Fruit fly (Drosophila melanogaster): ENCODE data around the gene Set8.

Set8 gene

dm6 chr3R:14289958-14290835 lies 25.6 kb upstream of the Set8 start (continued):
- TF ChIP-seq Lim3 (GFP tag; IDR thresholded peaks at IDR 0.05), result no peak
- TF ChIP-seq CG11504 (tag; optimal IDR thresholded peaks at IDR 0.05), result peak; percentile 61
- TF ChIP-seq nau (GFP tag; optimal IDR thresholded peaks at IDR 0.05), result no peak
- TF ChIP-seq dan (GFP tag; IDR thresholded peaks at IDR 0.05), result no peak
- TF ChIP-seq CG2202 (tag; optimal IDR thresholded peaks at IDR 0.05), result no peak
- no peak for TF ChIP-seq CG10267 (tag; optimal IDR thresholded peaks at IDR 0.05)
- TF ChIP-seq ranshi (GFP tag; IDR thresholded peaks at IDR 0.05), result no peak
- TF ChIP-seq CG10366 (GFP tag; IDR thresholded peaks at IDR 0.05), result no peak
- TF ChIP-seq stwl (tag; optimal IDR thresholded peaks at IDR 0.05), result no peak
- no peak for TF ChIP-seq nerfin-1 (tag; optimal IDR thresholded peaks at IDR 0.05)
- TF ChIP-seq unc-4 (GFP tag; IDR thresholded peaks at IDR 0.05; ENCODE audit: partially characterized antibody), result no peak
- TF ChIP-seq p53 (GFP tag; optimal IDR thresholded peaks at IDR 0.05), result no peak
- no peak for TF ChIP-seq repo (GFP tag; optimal IDR thresholded peaks at IDR 0.05)
- no peak for TF ChIP-seq NC2α (GFP tag; optimal IDR thresholded peaks at IDR 0.05)
- peak; percentile 14 for TF ChIP-seq org-1 (GFP tag; optimal IDR thresholded peaks at IDR 0.05)
- TF ChIP-seq CG16863 (GFP tag; optimal IDR thresholded peaks at IDR 0.05), result no peak
- TF ChIP-seq PHDP (tag; optimal IDR thresholded peaks at IDR 0.05), result peak; percentile 7
- no peak for TF ChIP-seq CG31388 (GFP tag; optimal IDR thresholded peaks at IDR 0.05)
- no peak for TF ChIP-seq gro (GFP tag; optimal IDR thresholded peaks at IDR 0.05)
- TF ChIP-seq CG12104 (GFP tag; optimal IDR thresholded peaks at IDR 0.05), result no peak
- TF ChIP-seq CG8944 (GFP tag; optimal IDR thresholded peaks at IDR 0.05), result no peak
- no peak for TF ChIP-seq CG12942 (GFP tag; optimal IDR thresholded peaks at IDR 0.05)
- no peak for TF ChIP-seq ham (GFP tag; IDR thresholded peaks at IDR 0.05)
- peak; percentile 28 for TF ChIP-seq cwo (GFP tag; optimal IDR thresholded peaks at IDR 0.05)
- no peak for TF ChIP-seq CG12155 (GFP tag; optimal IDR thresholded peaks at IDR 0.05)
- TF ChIP-seq CG15601 (tag; optimal IDR thresholded peaks at IDR 0.05), result no peak
- peak; percentile 23 for TF ChIP-seq CG30403 (GFP tag; optimal IDR thresholded peaks at IDR 0.05)
- no peak for TF ChIP-seq CG7928 (GFP tag; optimal IDR thresholded peaks at IDR 0.05)
- TF ChIP-seq fru (optimal IDR thresholded peaks at IDR 0.05), result no peak
- peak in 1 of 2 experiments; percentile 57 for TF ChIP-seq Eip74EF (GFP tag; optimal IDR thresholded peaks at IDR 0.05)
- peak; percentile 46 for TF ChIP-seq HHEX (GFP tag; optimal IDR thresholded peaks at IDR 0.05)
- peak; percentile 11 for TF ChIP-seq CG17359 (tag; optimal IDR thresholded peaks at IDR 0.05)
- TF ChIP-seq Hr51 (GFP tag; optimal IDR thresholded peaks at IDR 0.05), result peak in 1 of 2 experiments; percentile 59
- no peak for TF ChIP-seq da (GFP tag; optimal IDR thresholded peaks at IDR 0.05)
- no peak for TF ChIP-seq Vsx1 (GFP tag; optimal IDR thresholded peaks at IDR 0.05)
- no peak for TF ChIP-seq Ptx1 (GFP tag; IDR thresholded peaks at IDR 0.05)
- TF ChIP-seq CG15011 (GFP tag; optimal IDR thresholded peaks at IDR 0.05), result no peak
- no peak for TF ChIP-seq pnt (GFP tag; optimal IDR thresholded peaks at IDR 0.05)
- TF ChIP-seq CG34422 (GFP tag; IDR thresholded peaks at IDR 0.05), result no peak
- TF ChIP-seq CG12219 (GFP tag; optimal IDR thresholded peaks at IDR 0.05), result no peak
- no peak for TF ChIP-seq tup (GFP tag; optimal IDR thresholded peaks at IDR 0.05)
- TF ChIP-seq Doc3 (GFP tag; IDR thresholded peaks at IDR 0.05; ENCODE audit: partially characterized antibody), result no peak
- TF ChIP-seq CG7839 (tag; optimal IDR thresholded peaks at IDR 0.05), result peak; percentile 41
- TF ChIP-seq Mes4 (GFP tag; optimal IDR thresholded peaks at IDR 0.05), result no peak
- TF ChIP-seq CG17186 (GFP tag; optimal IDR thresholded peaks at IDR 0.05), result no peak
- no peak for TF ChIP-seq CG1024 (GFP tag; IDR thresholded peaks at IDR 0.05)
- TF ChIP-seq ems (GFP tag; optimal IDR thresholded peaks at IDR 0.05), result no peak
- no peak for TF ChIP-seq CG11085 (GFP tag; IDR thresholded peaks at IDR 0.05)
- no peak for TF ChIP-seq CTCF (GFP tag; optimal IDR thresholded peaks at IDR 0.05)
- TF ChIP-seq danr (GFP tag; IDR thresholded peaks at IDR 0.05), result no peak

Data from whole organism, embryonic.